Worm (Caenorhabditis elegans) whole organism, young adult: Measurements from ENCODE around the gene clec-118.

Experiments
- C06A6.2 ChIP-seq: fragments of 200-800 bp; sonication (Bioruptor generic); conservative IDR thresholded peaks from 2 replicates; pipeline ENCODE4 v1.3.6; 2022; ENCODE audit warnings: missing genetic modification characterization, missing compliant biosample characterization
- C17E4.6 ChIP-seq: fragments of 200-800 bp; sonication (Bioruptor generic); IDR thresholded peaks from 2 replicates; pipeline ENCODE4 v1.3.6; 2022; ENCODE audit warnings: missing genetic modification reagents, missing genetic modification characterization, missing compliant biosample characterization
- F33H1.4 ChIP-seq: fragments of 200-800 bp; sonication (Bioruptor generic); IDR thresholded peaks from 2 replicates; pipeline ENCODE4 v1.3.6; 2022; ENCODE audit warnings: missing genetic modification reagents, missing genetic modification characterization, missing compliant biosample characterization
- F39B2.1 ChIP-seq: fragments of 200-800 bp; sonication (Bioruptor generic); IDR thresholded peaks from 2 replicates; pipeline ENCODE4 v1.3.6; 2022; ENCODE audit warnings: missing genetic modification reagents, missing genetic modification characterization, missing compliant biosample characterization
- F57A8.1 ChIP-seq: fragments of 200-800 bp; sonication (Bioruptor generic); optimal IDR thresholded peaks from 2 replicates; lab custom pipeline; 2018; ENCODE audit warnings: mild to moderate bottlenecking, missing genetic modification characterization, moderate library complexity, missing compliant biosample characterization
- Y79H2A.3 ChIP-seq: fragments of 200-800 bp; sonication (Bioruptor generic); conservative IDR thresholded peaks from 2 replicates; pipeline ENCODE4 v1.3.6; 2022; ENCODE audit warnings: missing genetic modification reagents, missing genetic modification characterization, missing compliant biosample characterization
- ama-1 ChIP-seq, 3 experiments: fragments of 150-350 bp in 1 of 3; sonication (generic microtip) in 2 of 3; optimal IDR thresholded peaks; 2 replicates each; lab custom pipeline; 2014 to 2018; ENCODE audit warnings: missing biosample characterization in 2 of 3, missing genetic modification characterization in 2 of 3, missing genetic modification reagents in 2 of 3
- aptf-2 ChIP-seq: fragments of 200-800 bp; sonication (Bioruptor generic); conservative IDR thresholded peaks from 2 replicates; pipeline ENCODE4 v1.3.6; 2022; ENCODE audit warnings: missing genetic modification reagents, missing genetic modification characterization, missing compliant biosample characterization
- athp-1 ChIP-seq: sonication (generic microtip); optimal IDR thresholded peaks from 2 replicates; lab custom pipeline; 2017; ENCODE audit warnings: mild to moderate bottlenecking, missing genetic modification characterization, missing compliant biosample characterization
- attf-6 ChIP-seq: fragments of 200-800 bp; sonication (Bioruptor generic); IDR thresholded peaks from 2 replicates; pipeline ENCODE4 v1.3.6; 2022; ENCODE audit warnings: missing genetic modification reagents, missing genetic modification characterization, missing compliant biosample characterization
- ccch-3 ChIP-seq: fragments of 200-800 bp; sonication (Bioruptor generic); optimal IDR thresholded peaks from 2 replicates; lab custom pipeline; 2018; ENCODE audit warnings: mild to moderate bottlenecking, missing genetic modification characterization, missing compliant biosample characterization
- ceh-40 ChIP-seq: fragments of 200-800 bp; sonication (Bioruptor generic); IDR thresholded peaks from 2 replicates; pipeline ENCODE4 v1.3.6; 2022; ENCODE audit warnings: missing genetic modification characterization, missing compliant biosample characterization
- dox-1 ChIP-seq: fragments of 200-800 bp; sonication (Bioruptor generic); IDR thresholded peaks from 2 replicates; pipeline ENCODE4 v1.3.6; 2022; ENCODE audit warnings: missing genetic modification reagents, missing genetic modification characterization, missing compliant biosample characterization
- ekl-4 ChIP-seq: fragments of 200-800 bp; sonication (Bioruptor generic); IDR thresholded peaks from 2 replicates; pipeline ENCODE4 v1.3.6; 2022; ENCODE audit warnings: missing genetic modification reagents, missing genetic modification characterization, missing compliant biosample characterization
- fkh-3 ChIP-seq: sonication (generic microtip); optimal IDR thresholded peaks from 2 replicates; lab custom pipeline; 2016; ENCODE audit warnings: mild to moderate bottlenecking, missing genetic modification characterization, missing compliant biosample characterization
- hrde-1 ChIP-seq: sonication (generic microtip); optimal IDR thresholded peaks from 2 replicates; lab custom pipeline; 2016; ENCODE audit warnings: missing genetic modification characterization, mild to moderate bottlenecking, missing compliant biosample characterization, moderate library complexity, missing genotype, missing genetic modification reagents, borderline replicate concordance
- hsf-1 ChIP-seq: fragments of 200-800 bp; sonication (Bioruptor generic); IDR thresholded peaks from 2 replicates; pipeline ENCODE4 v1.3.6; 2022; ENCODE audit warnings: missing genetic modification reagents, missing genetic modification characterization, missing compliant biosample characterization
- lag-1 ChIP-seq: fragments of 200-800 bp; sonication (Bioruptor generic); IDR thresholded peaks from 2 replicates; pipeline ENCODE4 v1.3.6; 2022; ENCODE audit warnings: missing genetic modification reagents, missing genetic modification characterization, missing compliant biosample characterization
- lin-35 ChIP-seq, 3 experiments: fragments of 150-350 bp in 2 of 3; sonication (generic microtip) in 1 of 3; optimal IDR thresholded peaks; 2 replicates each; lab custom pipeline; 2014 to 2018; ENCODE audit warnings: missing biosample characterization in 3 of 3, missing genetic modification characterization in 3 of 3, missing genetic modification reagents in 3 of 3
- lin-40 ChIP-seq: sonication (generic microtip); optimal IDR thresholded peaks from 2 replicates; lab custom pipeline; 2016; ENCODE audit warnings: missing genetic modification characterization, mild to moderate bottlenecking, missing compliant biosample characterization, missing genotype, missing genetic modification reagents
- madf-8 ChIP-seq: fragments of 200-800 bp; sonication (Bioruptor generic); conservative IDR thresholded peaks from 2 replicates; pipeline ENCODE4 v1.3.6; 2022; ENCODE audit warnings: missing genetic modification reagents, missing genetic modification characterization, missing compliant biosample characterization
- nhr-27 ChIP-seq: fragments of 200-800 bp; sonication (Bioruptor generic); optimal IDR thresholded peaks from 2 replicates; lab custom pipeline; 2018; ENCODE audit warnings: mild to moderate bottlenecking, missing genetic modification characterization, moderate library complexity, missing compliant biosample characterization
- nhr-80 ChIP-seq: sonication (generic microtip); optimal IDR thresholded peaks from 2 replicates; lab custom pipeline; 2016; ENCODE audit warnings: missing genetic modification characterization, missing compliant biosample characterization
- pha-4 ChIP-seq: fragments of 150-350 bp; sonication (generic microtip); optimal IDR thresholded peaks from 2 replicates; lab custom pipeline; 2014; ENCODE audit warnings: missing biosample characterization, missing genetic modification reagents, missing genetic modification characterization
- rec-8 ChIP-seq, 2 experiments: sonication (generic microtip); optimal IDR thresholded peaks; 2 replicates each; lab custom pipeline; 2016; ENCODE audit warnings: mild to moderate bottlenecking in 2 of 2, missing genetic modification characterization in 2 of 2, missing genetic modification reagents in 2 of 2, missing genotype in 2 of 2, missing biosample characterization in 1 of 2, missing compliant biosample characterization in 1 of 2, moderate library complexity in 1 of 2
- sdz-38 ChIP-seq: sonication (generic microtip); optimal IDR thresholded peaks from 2 replicates; lab custom pipeline; 2016; ENCODE audit warnings: missing genotype, missing genetic modification characterization, missing compliant biosample characterization
- unc-130 ChIP-seq: sonication (generic microtip); optimal IDR thresholded peaks from 2 replicates; lab custom pipeline; 2016; ENCODE audit warnings: missing genetic modification reagents, missing genetic modification characterization, missing compliant biosample characterization
- zfh-2 ChIP-seq: fragments of 200-800 bp; sonication (Bioruptor generic); conservative IDR thresholded peaks from 2 replicates; pipeline ENCODE4 v1.3.6; 2022; ENCODE audit warnings: missing genetic modification reagents, missing genetic modification characterization, missing compliant biosample characterization
- ztf-22 ChIP-seq: fragments of 200-800 bp; sonication (Bioruptor generic); optimal IDR thresholded peaks from 2 replicates; lab custom pipeline; 2018; ENCODE audit warnings: mild to moderate bottlenecking, missing genetic modification characterization, moderate library complexity, missing compliant biosample characterization

Gene clec-118

DNA sequence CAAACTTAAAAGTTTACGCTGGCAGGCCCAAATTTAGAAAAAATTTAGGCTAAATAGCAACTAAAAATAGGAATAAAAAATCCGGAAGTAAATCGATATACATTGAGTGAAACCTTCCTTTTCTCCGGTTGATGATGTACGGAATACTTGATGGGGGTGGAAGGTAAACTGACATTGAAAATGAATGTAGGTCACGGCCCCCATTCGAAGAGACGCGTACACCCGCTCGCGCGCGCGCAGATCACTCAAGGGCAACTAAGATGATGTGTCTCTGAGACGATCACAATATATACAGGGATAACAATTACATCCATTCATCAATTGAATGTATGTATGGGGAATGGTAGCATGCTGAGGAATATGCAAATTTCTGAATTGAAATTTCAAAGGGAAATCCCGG, 38.2 kb downstream of the clec-118 start:
- no peak for TF ChIP-seq ekl-4 (GFP tag; lab: Robert Waterston, UW)
- no peak for TF ChIP-seq zfh-2 (GFP tag; lab: Robert Waterston, UW)
- TF ChIP-seq hrde-1 (tag; lab: Kevin White, UChicago) = no peak
- TF ChIP-seq athp-1 (tag; lab: Kevin White, UChicago) = no peak
- TF ChIP-seq fkh-3 (tag; lab: Kevin White, UChicago) = no peak
- no peak for TF ChIP-seq nhr-80 (tag; lab: Kevin White, UChicago)
- no peak for TF ChIP-seq ceh-40 (GFP tag; lab: Robert Waterston, UW)
- TF ChIP-seq C17E4.6 (GFP tag; lab: Robert Waterston, UW) = no peak
- TF ChIP-seq aptf-2 (GFP tag; lab: Robert Waterston, UW) = no peak
- TF ChIP-seq lin-40 (tag; lab: Kevin White, UChicago) = no peak
- TF ChIP-seq dox-1 (GFP tag; lab: Robert Waterston, UW) = no peak
- no peak for TF ChIP-seq pha-4
- no peak for TF ChIP-seq F33H1.4 (GFP tag; lab: Robert Waterston, UW)
- no peak for TF ChIP-seq nhr-27 (tag; lab: Kevin White, UChicago)
- no peak for TF ChIP-seq hsf-1
- no peak for TF ChIP-seq ccch-3
- no peak for TF ChIP-seq F57A8.1 (GFP tag; lab: Kevin White, UChicago)

DNA sequence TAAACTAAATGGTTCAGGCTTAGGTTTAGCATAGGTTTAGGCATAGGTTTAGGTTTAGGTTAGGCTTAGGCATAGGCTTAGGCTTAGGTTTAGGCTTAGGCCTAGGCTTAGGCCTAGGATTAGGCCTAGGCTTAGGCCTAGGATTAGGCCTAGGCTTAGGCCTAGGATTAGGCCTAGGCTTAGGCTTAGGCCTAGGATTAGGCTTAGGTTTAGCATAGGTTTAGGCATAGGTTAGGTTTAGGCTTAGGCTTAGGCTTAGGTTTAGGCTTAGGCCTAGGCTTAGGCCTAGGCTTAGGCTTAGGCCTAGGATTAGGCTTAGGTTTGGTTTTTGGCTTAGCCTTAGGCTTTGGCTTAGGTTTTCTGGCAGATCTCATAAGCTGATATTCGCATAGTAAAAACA, 38.7 kb downstream of the clec-118 start:
- TF ChIP-seq lag-1 (0 out of 2 replicates have a peak, but pooled peaks have one; percentile 26), aptf-2 (GFP tag; lab: Robert Waterston, UW) (0 out of 2 replicates have a peak, but pooled peaks have one; percentile 16)

DNA sequence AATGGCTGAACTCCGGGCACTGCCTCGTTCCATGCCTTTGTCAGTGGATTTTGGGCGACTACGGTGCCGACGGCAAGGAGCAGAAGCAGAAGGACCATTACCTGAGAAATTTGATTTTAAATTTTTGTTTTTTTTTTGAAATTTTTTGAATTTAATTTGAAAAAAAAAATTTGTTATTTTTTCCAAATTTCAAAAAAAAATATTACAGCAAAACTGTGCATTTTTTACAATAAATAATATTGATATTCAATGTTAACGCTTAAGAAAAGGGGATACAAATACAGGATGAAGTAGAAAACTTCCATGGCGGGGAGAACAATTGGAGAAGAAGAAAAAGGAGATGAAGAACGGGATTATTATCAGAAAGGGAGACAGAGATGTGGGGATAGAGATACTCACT, 40.3 kb downstream of the clec-118 start, which contains the start of gene mlt-8:
Gene mlt-8 (minus strand): TSS at position 101 of the 400 bp plus-strand sequence.
- no peak for TF ChIP-seq unc-130 (GFP tag; lab: Kevin White, UChicago)
- no peak for TF ChIP-seq ztf-22
- TF ChIP-seq ama-1 (optimal IDR thresholded peaks at IDR 0.05; lab: Kevin White, UChicago) = no peak
- TF ChIP-seq ama-1 (GFP tag; optimal IDR thresholded peaks at IDR 0.05; lab: Kevin White, UChicago) = no peak
- TF ChIP-seq C06A6.2 (GFP tag; lab: Robert Waterston, UW) = no peak
- no peak for TF ChIP-seq hsf-1

DNA sequence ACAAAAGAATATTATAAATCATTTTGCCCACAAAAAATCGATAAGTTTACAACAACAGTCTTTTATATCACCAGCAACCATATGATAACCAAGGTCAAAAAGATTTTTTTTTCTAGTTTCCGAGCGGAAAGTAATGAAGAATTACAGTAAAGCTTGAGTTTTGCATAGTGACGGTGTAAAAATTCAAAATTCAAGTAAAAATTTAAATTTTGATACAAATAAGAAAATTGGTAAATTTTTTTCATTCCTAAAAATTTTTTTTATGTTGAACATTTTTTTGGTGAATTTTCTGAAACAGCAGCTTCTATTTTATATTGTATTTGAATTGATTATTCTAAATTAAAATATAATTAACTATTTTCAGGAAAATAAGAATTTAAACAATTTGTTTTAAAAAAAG, 43.5 kb downstream of the clec-118 start, which contains the start of gene W08F4.5:
Gene W08F4.5 (minus strand): TSS at position 101 of the 400 bp plus-strand sequence.
- no peak for TF ChIP-seq madf-8 (GFP tag; lab: Robert Waterston, UW)
- no peak for TF ChIP-seq Y79H2A.3 (GFP tag; lab: Robert Waterston, UW)
- no peak for TF ChIP-seq sdz-38
- no peak for TF ChIP-seq F39B2.1 (GFP tag; lab: Robert Waterston, UW)
- TF ChIP-seq ceh-40 (GFP tag; lab: Robert Waterston, UW) = no peak
- TF ChIP-seq attf-6 (GFP tag; lab: Robert Waterston, UW) = no peak
- no peak for TF ChIP-seq lin-35 (GFP tag; optimal IDR thresholded peaks at IDR 0.05; lab: Kevin White, UChicago)
- no peak for TF ChIP-seq rec-8 (tag; optimal IDR thresholded peaks at IDR 0.05; lab: Kevin White, UChicago)
- TF ChIP-seq, all 124 proteins: peak for 0
